Fruit fly (Drosophila melanogaster): ENCODE data around the gene CG43245.

The CG43245 gene

DNA sequence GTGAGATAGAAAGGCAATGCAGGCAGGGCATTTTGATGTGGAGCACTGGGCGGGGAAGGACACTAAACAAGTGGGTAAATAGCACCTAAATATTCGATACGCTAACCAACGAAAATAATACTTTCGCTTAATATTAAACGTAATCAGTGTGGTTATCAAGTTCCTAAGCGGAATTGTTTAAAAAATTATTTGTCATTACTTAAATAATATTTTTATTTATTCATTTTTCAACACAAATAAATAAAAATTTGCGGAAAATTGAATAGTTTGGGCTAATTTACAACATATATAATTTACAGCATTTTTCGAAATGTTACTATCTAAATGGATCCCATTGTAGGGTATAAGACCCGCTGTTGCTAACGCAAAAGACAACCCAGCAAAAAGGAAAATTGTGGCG, 41.2 kb downstream of the CG43245 start:
- no peak for TF ChIP-seq psq (optimal IDR thresholded peaks at IDR 0.05)
- TF ChIP-seq insv (optimal IDR thresholded peaks at IDR 0.05), result no peak
- no peak for TF ChIP-seq ttk (optimal IDR thresholded peaks at IDR 0.05)
- no peak for TF ChIP-seq h (optimal IDR thresholded peaks at IDR 0.05)
- no peak for TF ChIP-seq Sin3A (optimal IDR thresholded peaks at IDR 0.05)
- TF ChIP-seq Myc (optimal IDR thresholded peaks at IDR 0.05), result no peak

DNA sequence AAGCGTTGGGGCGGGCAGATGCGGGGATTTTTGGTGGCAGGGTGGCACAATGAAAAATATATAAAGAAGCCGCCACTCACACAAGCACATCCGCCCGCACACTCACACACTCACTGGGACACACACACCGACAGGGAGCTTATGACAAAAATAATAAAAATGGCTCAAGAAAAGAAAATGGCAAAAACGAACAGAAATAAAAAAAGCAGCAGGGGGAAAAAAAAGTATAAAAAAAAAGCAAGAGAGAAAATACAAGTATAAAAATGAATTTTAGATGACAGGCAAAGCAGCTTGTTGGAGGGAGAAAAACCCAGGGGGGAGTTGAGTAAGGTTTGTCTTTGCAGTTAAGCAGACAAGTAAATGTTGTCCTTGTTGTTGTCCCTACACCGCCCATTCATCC, 42.2 kb downstream of the CG43245 start:
- TF ChIP-seq h (optimal IDR thresholded peaks at IDR 0.05) (no peak), insv (optimal IDR thresholded peaks at IDR 0.05) (no peak), psq (optimal IDR thresholded peaks at IDR 0.05) (no peak), Myc (optimal IDR thresholded peaks at IDR 0.05) (no peak), ttk (optimal IDR thresholded peaks at IDR 0.05) (no peak), Sin3A (optimal IDR thresholded peaks at IDR 0.05) (no peak)

DNA sequence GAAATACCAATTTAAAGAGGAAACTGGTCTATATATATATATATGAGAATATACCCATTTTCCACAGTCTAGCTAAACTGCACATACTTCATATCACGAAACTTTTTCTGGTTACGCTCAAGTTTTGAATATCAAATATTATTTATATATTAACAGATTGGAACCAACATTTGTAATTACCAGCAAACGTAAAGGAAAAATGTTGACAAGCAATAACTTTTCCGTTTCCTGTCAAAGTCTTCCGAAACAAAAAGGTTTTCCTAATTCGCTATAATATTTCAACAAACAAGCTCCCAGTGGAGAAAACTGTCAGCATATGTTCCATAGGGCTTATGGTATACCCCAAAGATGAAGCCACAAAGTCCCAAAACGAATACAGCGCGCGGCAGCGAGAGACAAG, 42.8 kb downstream of the CG43245 start, which contains the start of gene CG42831:
Gene CG42831 (plus strand): TSS at position 301 of the 400 bp plus-strand sequence.
- TF ChIP-seq Sin3A (optimal IDR thresholded peaks at IDR 0.05), result no peak
- no peak for TF ChIP-seq ttk (optimal IDR thresholded peaks at IDR 0.05)
- no peak for TF ChIP-seq h (optimal IDR thresholded peaks at IDR 0.05)
- no peak for TF ChIP-seq Myc (optimal IDR thresholded peaks at IDR 0.05)
- TF ChIP-seq psq (optimal IDR thresholded peaks at IDR 0.05), result no peak
- no peak for TF ChIP-seq insv (optimal IDR thresholded peaks at IDR 0.05)

DNA sequence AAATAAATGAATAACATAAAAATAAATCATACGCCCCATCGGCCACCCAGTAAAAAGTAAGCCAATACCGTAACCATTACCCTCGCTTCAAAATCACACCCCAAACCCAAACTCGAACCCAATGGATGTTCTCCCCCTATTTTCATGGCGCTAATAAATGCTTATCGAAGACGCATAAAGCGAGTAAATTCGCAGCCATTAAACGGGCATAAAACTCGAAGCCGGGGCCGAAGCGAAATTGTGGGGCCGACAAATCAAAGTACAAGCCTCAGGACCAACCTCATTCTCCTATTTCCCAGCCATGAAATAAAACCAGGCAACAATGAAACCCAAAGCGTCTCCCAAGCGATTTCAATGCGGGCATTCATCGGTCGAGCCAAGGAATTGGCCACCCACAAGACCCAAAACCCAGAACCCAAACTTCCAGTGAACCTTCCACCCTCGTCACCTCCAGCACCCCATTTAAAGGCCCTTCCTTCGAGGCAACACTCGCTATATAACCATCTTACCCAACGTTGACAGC, 43.3 kb downstream of the CG43245 start:
- no peak for TF ChIP-seq ttk (optimal IDR thresholded peaks at IDR 0.05)
- TF ChIP-seq insv (optimal IDR thresholded peaks at IDR 0.05), result no peak
- TF ChIP-seq h (optimal IDR thresholded peaks at IDR 0.05), result no peak
- no peak for TF ChIP-seq Myc (optimal IDR thresholded peaks at IDR 0.05)
- TF ChIP-seq psq (optimal IDR thresholded peaks at IDR 0.05), result no peak
- no peak for TF ChIP-seq Sin3A (optimal IDR thresholded peaks at IDR 0.05)

DNA sequence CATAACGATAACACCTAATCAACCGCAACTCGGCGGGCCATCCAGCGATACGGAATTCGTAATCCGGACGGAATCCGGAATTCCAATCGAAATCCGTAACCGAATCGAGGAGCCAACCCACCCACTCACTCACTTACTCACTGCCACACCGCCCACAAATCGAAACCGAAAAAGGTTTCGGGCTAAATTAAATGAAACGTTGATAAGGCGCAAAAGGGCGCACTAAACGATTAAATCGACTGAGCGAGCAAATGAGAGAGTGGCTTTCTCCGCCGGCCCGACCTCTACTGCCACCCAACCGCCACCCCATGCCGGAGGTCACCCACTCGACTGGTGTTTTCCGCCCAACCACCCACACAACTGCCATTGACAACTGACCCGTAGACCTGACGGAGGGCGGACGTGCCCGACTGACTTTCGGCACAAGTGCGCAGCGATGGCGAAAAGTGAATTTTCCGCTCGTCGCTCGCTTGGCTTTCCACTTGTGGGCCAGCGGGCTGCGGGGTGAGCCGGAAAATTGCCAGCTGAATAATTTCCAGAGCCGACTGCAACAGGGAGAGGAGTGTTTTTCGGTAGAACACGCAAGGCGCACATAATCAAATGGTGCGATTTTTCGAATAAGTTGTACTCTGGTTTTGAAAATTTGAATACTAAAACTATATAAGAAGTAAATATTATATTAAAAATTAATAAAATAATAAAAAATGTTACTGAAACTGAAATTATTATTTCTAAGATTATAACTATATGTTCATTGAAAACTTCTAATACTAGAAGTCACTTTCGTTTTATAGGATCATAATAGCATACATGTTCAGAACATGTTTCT, 45.2 kb downstream of the CG43245 start:
- no peak for TF ChIP-seq ttk (optimal IDR thresholded peaks at IDR 0.05)
- no peak for TF ChIP-seq h (optimal IDR thresholded peaks at IDR 0.05)

DNA sequence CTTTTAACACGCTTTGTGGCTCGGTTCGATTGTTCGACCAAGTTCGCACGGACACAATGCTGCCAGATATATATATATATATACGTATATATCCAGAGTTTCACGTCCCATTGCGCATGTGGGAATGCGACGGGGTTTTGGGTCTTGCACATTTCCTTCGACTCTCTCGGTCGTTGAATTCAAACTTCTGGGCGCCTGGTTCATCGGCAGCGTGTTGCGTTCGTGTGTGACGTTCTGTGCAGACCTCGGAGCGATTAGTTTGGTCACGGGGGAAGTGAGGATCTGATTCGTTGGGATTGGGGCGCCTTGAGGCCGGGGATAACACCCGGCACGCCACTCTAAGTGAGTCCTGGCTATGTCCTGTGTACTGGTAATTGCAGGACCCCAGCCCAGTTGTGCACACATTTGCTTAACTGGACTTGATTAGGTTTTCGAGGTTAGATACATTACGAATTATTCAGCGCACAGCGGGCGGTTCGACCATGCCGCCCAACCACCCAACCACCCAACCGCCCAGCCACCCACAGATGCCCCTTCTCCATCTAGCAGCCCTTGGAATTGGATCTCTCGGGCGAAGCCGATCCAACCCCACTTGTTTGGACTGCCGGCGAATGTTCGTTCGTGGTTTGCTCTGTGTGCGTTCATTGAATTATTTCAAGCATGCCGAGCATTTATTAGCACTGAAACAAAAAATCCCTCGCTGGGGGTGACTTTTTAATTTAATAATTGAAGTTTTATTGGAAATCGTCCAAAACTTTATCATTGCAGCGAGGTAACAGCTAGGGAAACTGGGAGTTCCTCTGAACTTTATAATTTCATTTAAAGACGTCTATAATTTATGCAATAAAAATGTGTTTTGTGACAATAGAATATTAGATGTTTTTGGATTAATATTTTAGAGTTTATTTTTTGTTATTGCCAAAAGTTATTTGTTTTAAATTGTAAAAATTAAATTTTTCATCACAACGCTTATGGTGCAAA, 46.2 kb downstream of the CG43245 start:
- TF ChIP-seq insv (optimal IDR thresholded peaks at IDR 0.05) (no peak), ttk (optimal IDR thresholded peaks at IDR 0.05) (no peak), Myc (optimal IDR thresholded peaks at IDR 0.05) (no peak), h (optimal IDR thresholded peaks at IDR 0.05) (no peak), psq (optimal IDR thresholded peaks at IDR 0.05) (no peak), Sin3A (optimal IDR thresholded peaks at IDR 0.05) (no peak)

DNA sequence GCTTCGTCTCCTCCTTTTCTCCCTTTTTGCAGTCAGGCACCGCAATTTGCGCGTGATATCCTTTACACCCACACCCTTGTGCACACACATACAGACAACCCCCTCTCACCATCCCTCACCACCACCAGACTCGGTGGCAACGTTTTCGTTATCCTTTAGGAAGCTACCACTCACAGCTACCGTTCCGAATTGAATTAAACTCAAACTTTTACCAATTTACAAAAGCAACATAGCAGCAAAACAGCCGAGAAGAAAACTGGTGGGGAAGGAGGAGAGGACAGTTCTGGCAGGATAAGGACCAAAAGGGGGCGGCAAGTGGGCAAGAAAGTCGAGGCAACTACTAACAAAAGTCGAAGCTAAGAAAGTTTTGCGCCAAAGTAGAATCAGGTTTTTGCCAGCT, 49.7 kb downstream of the CG43245 start:
- TF ChIP-seq insv (optimal IDR thresholded peaks at IDR 0.05) (no peak), Sin3A (optimal IDR thresholded peaks at IDR 0.05) (no peak), h (optimal IDR thresholded peaks at IDR 0.05) (no peak), psq (optimal IDR thresholded peaks at IDR 0.05) (no peak), Myc (optimal IDR thresholded peaks at IDR 0.05) (no peak), ttk (optimal IDR thresholded peaks at IDR 0.05) (no peak)

DNA sequence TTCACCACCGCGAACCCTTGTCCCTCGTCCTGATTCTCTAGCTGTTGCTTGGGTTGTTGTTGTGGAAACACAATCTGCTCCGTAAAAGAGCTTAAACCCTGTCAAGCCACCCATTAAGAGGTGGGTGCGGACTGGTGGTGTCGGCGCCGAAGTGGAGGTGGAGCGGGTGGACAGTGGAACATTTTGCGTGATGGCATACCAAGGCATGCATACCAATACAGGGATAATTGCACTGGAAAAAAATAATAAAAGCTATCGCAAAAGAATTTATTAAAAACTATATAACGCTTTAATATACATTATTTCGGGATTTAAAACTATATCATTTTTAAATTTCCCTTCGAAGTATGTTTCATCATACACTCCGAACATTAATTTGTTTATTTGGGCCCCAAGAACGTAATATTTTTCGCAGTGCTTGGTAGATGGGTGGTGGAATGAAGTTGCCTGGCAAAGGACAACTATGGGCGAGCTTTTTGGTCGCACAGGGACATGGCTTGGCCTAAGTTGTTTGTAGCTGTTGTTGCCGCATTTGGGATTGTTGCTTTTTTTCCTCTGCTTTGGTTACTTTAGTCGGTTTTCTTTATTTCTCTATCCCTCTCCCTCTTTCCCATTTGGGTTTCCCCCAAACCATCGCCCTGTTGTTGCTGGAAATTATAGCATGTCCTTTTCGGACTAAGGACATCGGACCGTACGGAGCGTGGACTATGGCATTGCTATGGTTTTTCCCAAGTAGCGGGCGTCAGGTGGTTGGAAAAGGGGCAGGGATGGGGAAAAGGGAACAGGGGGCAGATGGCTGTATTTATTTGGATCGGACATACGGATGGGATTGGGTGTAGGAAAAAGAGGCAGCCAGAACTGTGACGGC, 50.9 kb downstream of the CG43245 start:
- no peak for TF ChIP-seq Sin3A (optimal IDR thresholded peaks at IDR 0.05)
- no peak for TF ChIP-seq h (optimal IDR thresholded peaks at IDR 0.05)
- TF ChIP-seq psq (optimal IDR thresholded peaks at IDR 0.05), result no peak
- TF ChIP-seq insv (optimal IDR thresholded peaks at IDR 0.05), result no peak
